Fruit fly (Drosophila melanogaster) whole organism, embryonic: ENCODE measurements around the gene CG13928.

Source experiments
- Antp ChIP-seq: fragments of 200-800 bp; sonication (Bioruptor generic); optimal IDR thresholded peaks from 3 replicates; lab custom pipeline; 2016; ENCODE audit warnings: missing biosample characterization, missing genetic modification characterization
- CG17186 ChIP-seq: fragments of 200-800 bp; sonication (Bioruptor generic); optimal IDR thresholded peaks from 3 replicates; lab custom pipeline; 2017; ENCODE audit warnings: missing biosample characterization, missing genetic modification reagents, missing genetic modification characterization
- CG2120 ChIP-seq: fragments of 200-800 bp; sonication (Bioruptor generic); optimal IDR thresholded peaks from 3 replicates; lab custom pipeline; 2016; ENCODE audit warnings: missing biosample characterization, missing genetic modification characterization
- CG2202 ChIP-seq: fragments of 200-800 bp; sonication (Bioruptor generic); optimal IDR thresholded peaks from 2 replicates; lab custom pipeline; 2018; ENCODE audit warnings: missing biosample characterization, mild to moderate bottlenecking, missing genetic modification characterization
- CG4854 ChIP-seq: fragments of 200-800 bp; sonication (Bioruptor generic); optimal IDR thresholded peaks from 2 replicates; lab custom pipeline; 2016; ENCODE audit warnings: missing biosample characterization, missing genetic modification characterization, inconsistent platforms
- CG6854 ChIP-seq: fragments of 200-800 bp; sonication (Bioruptor generic); optimal IDR thresholded peaks from 3 replicates; lab custom pipeline; 2017; ENCODE audit warnings: missing biosample characterization, mild to moderate bottlenecking, missing genetic modification characterization
- HmgZ ChIP-seq: fragments of 200-800 bp; sonication (Bioruptor generic); optimal IDR thresholded peaks from 2 replicates; lab custom pipeline; 2018; ENCODE audit warnings: missing biosample characterization, mild to moderate bottlenecking, missing genetic modification characterization
- Sry-β ChIP-seq: fragments of 200-800 bp; sonication (Bioruptor generic); optimal IDR thresholded peaks from 2 replicates; lab custom pipeline; 2018; ENCODE audit warnings: missing biosample characterization, mild to moderate bottlenecking, missing genetic modification characterization, moderate library complexity
- al ChIP-seq: fragments of 200-800 bp; sonication (Bioruptor generic); IDR thresholded peaks from 2 replicates; pipeline ENCODE4 v1.3.6; 2022; ENCODE audit warnings: missing biosample characterization, missing genetic modification characterization
- ato ChIP-seq: fragments of 200-800 bp; sonication (Bioruptor generic); IDR thresholded peaks from 2 replicates; pipeline ENCODE4 v1.3.6; 2022; ENCODE audit warnings: missing biosample characterization, missing genetic modification characterization; ENCODE audit not compliant: partially characterized antibody
- danr ChIP-seq: fragments of 200-800 bp; sonication (Bioruptor generic); IDR thresholded peaks from 2 replicates; pipeline ENCODE4 v1.3.6; 2022; ENCODE audit warnings: missing biosample characterization, missing genetic modification characterization
- lov ChIP-seq, 2 experiments: fragments of 200-800 bp in 1 of 2; fragments of >200 bp in 1 of 2; sonication (Bioruptor generic) in 1 of 2; IDR thresholded peaks in 1 of 2; optimal IDR thresholded peaks in 1 of 2; 2 replicates in 1 of 2; 3 replicates in 1 of 2; pipeline versions ENCODE4 v1.3.6 to Lab custom; 2017 to 2022; ENCODE audit warnings: missing biosample characterization in 1 of 2, missing genetic modification characterization in 1 of 2
- org-1 ChIP-seq: fragments of 200-800 bp; sonication (Bioruptor generic); optimal IDR thresholded peaks from 2 replicates; lab custom pipeline; 2017; ENCODE audit warnings: missing biosample characterization, missing genetic modification characterization

dm6 chr3L:1670008-1670407 is 41.8 kb upstream of the CG13928 start, which contains the start of gene RabX5:
- TF ChIP-seq HmgZ (tag; lab: Kevin White, UChicago): no peak
- no peak for TF ChIP-seq CG2202 (tag; lab: Kevin White, UChicago)
- TF ChIP-seq Sry-β (GFP tag; lab: Kevin White, UChicago): no peak
- no peak for TF ChIP-seq ato
- TF ChIP-seq CG6854 (GFP tag; lab: Kevin White, UChicago): no peak
- no peak for TF ChIP-seq CG17186
- no peak for TF ChIP-seq Antp
- TF ChIP-seq CG4854 (GFP tag; lab: Kevin White, UChicago): no peak
- TF ChIP-seq CG2120 (GFP tag; lab: Kevin White, UChicago): no peak
- no peak for TF ChIP-seq lov (optimal IDR thresholded peaks at IDR 0.05; lab: Kevin White, UChicago)
- no peak for TF ChIP-seq lov (GFP tag; IDR thresholded peaks at IDR 0.05; lab: Robert Waterston, UW)
- no peak for TF ChIP-seq danr (GFP tag; lab: Robert Waterston, UW)
- TF ChIP-seq org-1 (GFP tag; lab: Kevin White, UChicago): no peak
- no peak for TF ChIP-seq al
